Worm (Caenorhabditis elegans) whole organism, mixed stage, embryonic: ENCODE results near the gene str-44.

ENCODE experiments used
- ceh-39 ChIP-seq: fragments of 150-350 bp; optimal IDR thresholded peaks from 2 replicates; lab custom pipeline; 2014; ENCODE audit warnings: missing biosample characterization, missing genetic modification characterization
- flh-1 ChIP-seq: fragments of 200-800 bp; sonication (Bioruptor generic); optimal IDR thresholded peaks from 2 replicates; lab custom pipeline; 2018; ENCODE audit warnings: mild to moderate bottlenecking, missing genetic modification characterization, moderate library complexity, missing compliant biosample characterization
- ham-2 ChIP-seq: fragments of 200-800 bp; sonication (Bioruptor generic); optimal IDR thresholded peaks from 2 replicates; lab custom pipeline; 2018; ENCODE audit warnings: mild to moderate bottlenecking, missing genetic modification characterization, missing compliant biosample characterization
- nhr-12 ChIP-seq: fragments of 150-350 bp; optimal IDR thresholded peaks from 2 replicates; lab custom pipeline; 2014; ENCODE audit warnings: missing biosample characterization, missing genetic modification characterization
- nhr-237 ChIP-seq: fragments of 150-350 bp; optimal IDR thresholded peaks from 2 replicates; lab custom pipeline; 2014; ENCODE audit warnings: missing biosample characterization, missing genetic modification characterization
- nhr-28 ChIP-seq: fragments of 150-350 bp; optimal IDR thresholded peaks from 2 replicates; lab custom pipeline; 2014; ENCODE audit warnings: missing biosample characterization, missing genetic modification characterization
- pha-4 ChIP-seq: fragments of 150-350 bp; optimal IDR thresholded peaks from 2 replicates; lab custom pipeline; 2018; ENCODE audit warnings: missing biosample characterization, missing genetic modification reagents, missing genetic modification characterization
- snpc-4 ChIP-seq: fragments of 150-350 bp; optimal IDR thresholded peaks from 2 replicates; lab custom pipeline; 2014; ENCODE audit warnings: missing biosample characterization, missing genetic modification characterization
- unc-39 ChIP-seq: fragments of 150-350 bp; optimal IDR thresholded peaks from 2 replicates; lab custom pipeline; 2014; ENCODE audit warnings: missing biosample characterization, missing genetic modification characterization
- ztf-11 ChIP-seq: fragments of 150-350 bp; optimal IDR thresholded peaks from 2 replicates; lab custom pipeline; 2014; ENCODE audit warnings: missing biosample characterization, missing genetic modification characterization

DNA sequence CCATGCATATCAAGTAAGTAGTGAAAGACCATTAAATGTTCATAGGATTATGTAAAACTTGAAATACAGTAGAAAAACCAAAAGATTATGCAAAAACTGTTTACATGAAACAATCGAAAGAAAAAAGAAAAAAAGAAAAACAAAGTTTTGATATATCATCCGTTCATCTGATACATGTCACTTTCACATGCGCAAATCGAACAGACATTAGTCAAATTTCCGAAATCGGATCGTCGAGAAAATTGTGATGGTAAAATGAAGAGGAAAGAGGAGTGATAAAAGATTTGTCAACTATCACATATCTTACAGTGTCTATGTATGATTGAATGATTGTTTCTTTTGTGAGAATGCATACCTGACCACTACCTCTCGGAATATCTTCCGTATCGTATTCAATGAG is 32.0 kb downstream of the str-44 start:
- TF ChIP-seq ceh-39 (tag; lab: Kevin White, UChicago): no peak
- no peak for TF ChIP-seq nhr-237 (tag; lab: Kevin White, UChicago)
- no peak for TF ChIP-seq ham-2 (GFP tag; lab: Kevin White, UChicago)
- no peak for TF ChIP-seq pha-4 (tag; lab: Kevin White, UChicago)
- TF ChIP-seq flh-1 (GFP tag; lab: Kevin White, UChicago): no peak
- no peak for TF ChIP-seq nhr-12 (tag; lab: Kevin White, UChicago)
- no peak for TF ChIP-seq snpc-4 (tag; lab: Kevin White, UChicago)
- no peak for TF ChIP-seq nhr-28
- TF ChIP-seq ztf-11 (tag; lab: Kevin White, UChicago): no peak
- no peak for TF ChIP-seq unc-39
